Fruit fly (Drosophila melanogaster): ENCODE results near the gene CG6878.

The CG6878 gene

DNA sequence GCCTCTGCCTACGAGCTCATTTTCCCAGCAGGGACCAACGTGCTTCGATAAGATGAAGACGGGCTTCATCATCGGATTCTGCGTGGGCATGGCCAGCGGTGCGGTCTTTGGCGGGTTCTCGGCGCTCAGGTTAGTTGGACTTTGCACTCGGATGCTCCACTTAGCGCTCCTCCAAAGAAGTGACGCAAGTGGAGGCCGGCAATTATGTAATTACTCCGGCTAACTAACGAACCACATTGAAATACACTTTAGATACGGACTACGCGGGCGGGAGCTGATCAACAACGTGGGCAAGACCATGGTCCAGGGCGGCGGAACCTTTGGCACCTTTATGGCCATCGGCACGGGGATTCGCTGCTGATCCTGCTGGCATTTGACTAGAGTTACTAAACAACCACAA, 388 bp downstream of the CG6878 start:
- TF ChIP-seq Clk (GFP tag; optimal IDR thresholded peaks at IDR 0.05) (no peak), pad (GFP tag; optimal IDR thresholded peaks at IDR 0.05) (no peak), Hr96 (GFP tag; optimal IDR thresholded peaks at IDR 0.05) (no peak), tj (GFP tag; optimal IDR thresholded peaks at IDR 0.05) (no peak), CG12768 (GFP tag; optimal IDR thresholded peaks at IDR 0.05) (no peak), CG33017 (tag; optimal IDR thresholded peaks at IDR 0.05) (no peak), CG7045 (GFP tag; optimal IDR thresholded peaks at IDR 0.05) (no peak), CG14711 (tag; optimal IDR thresholded peaks at IDR 0.05) (no peak), kay (GFP tag; ENCODE audit: borderline replicate concordance) (no peak), cnc (optimal IDR thresholded peaks at IDR 0.05) (no peak), CG5204 (GFP tag; optimal IDR thresholded peaks at IDR 0.05) (no peak), toe (GFP tag; optimal IDR thresholded peaks at IDR 0.05) (no peak)

DNA sequence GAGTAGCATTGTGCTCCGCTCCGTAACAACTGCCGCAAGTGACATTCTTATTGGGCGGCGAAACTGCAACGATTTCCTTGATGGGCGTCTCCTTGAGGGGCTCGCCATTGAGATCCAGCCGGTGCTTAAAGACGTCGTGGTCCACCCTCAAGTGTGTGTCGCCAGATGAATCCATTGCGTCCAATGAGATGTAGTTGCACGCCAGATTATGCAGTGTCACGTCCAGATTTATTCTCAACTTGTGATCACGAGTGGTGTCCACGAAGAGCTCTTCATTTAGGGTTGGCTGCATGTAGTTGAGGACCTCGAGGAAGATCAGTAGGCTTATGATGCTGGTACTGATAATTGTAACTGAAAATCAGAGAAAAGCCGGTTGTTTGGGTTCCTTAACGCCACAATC, 1.4 kb downstream of the CG6878 start:
- no peak for TF ChIP-seq CG33017 (tag; optimal IDR thresholded peaks at IDR 0.05)
- no peak for TF ChIP-seq pad (GFP tag; optimal IDR thresholded peaks at IDR 0.05)
- no peak for TF ChIP-seq Clk (GFP tag; optimal IDR thresholded peaks at IDR 0.05)
- TF ChIP-seq cnc (optimal IDR thresholded peaks at IDR 0.05): peak; percentile 60 to 79

DNA sequence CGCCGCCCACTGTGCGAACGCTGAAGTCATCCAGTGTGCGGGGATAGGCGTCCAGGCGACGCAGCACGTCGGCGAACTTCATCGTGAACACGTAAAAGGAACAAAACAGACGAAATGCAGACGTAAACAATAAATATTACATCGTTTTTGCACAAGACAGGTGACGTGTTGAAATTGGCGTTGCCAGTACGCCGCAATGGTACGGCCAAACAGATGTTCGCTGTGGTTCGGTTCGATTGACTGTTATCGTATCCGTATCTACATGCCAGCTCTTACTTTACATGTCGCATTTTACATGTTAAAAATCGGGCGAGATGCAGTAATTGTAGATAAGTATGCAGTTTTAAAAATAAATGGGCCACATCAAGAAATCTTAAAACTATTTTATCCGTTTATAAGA, 1.8 kb downstream of the CG6878 start, which contains the start of gene CG7011:
Gene CG7011, minus strand, starts transcription at position 215 of the 400 bp plus-strand sequence.
- TF ChIP-seq Hr96 (GFP tag; optimal IDR thresholded peaks at IDR 0.05): no peak
- TF ChIP-seq Mnt (GFP tag; optimal IDR thresholded peaks at IDR 0.05): no peak
- TF ChIP-seq tj (GFP tag; optimal IDR thresholded peaks at IDR 0.05): peak; percentile 74
- peak in 1 of 2 experiments; percentile 21 for TF ChIP-seq cnc (optimal IDR thresholded peaks at IDR 0.05)

DNA sequence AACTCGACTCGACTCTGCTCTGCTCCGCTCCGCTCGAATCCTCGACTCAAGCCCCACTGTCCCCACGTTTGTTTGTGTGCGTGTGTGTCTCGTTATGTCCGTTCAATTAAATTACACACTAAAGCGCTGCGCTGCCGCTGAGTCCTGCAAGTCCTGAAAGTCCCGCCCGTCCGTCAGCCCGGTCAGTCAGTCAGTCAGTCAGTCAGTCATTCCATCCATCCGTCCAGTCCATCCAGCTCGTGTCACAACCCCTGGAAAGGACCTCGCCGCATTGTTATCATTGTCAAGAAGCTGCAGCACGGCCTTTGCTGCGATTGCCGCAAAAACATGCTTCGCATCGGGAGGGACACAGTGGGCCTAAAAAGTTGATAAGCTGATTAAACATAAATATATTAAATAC, 7.4 kb downstream of the CG6878 start:
- TF ChIP-seq CG12768 (GFP tag; optimal IDR thresholded peaks at IDR 0.05) (no peak), CG11617 (GFP tag; optimal IDR thresholded peaks at IDR 0.05) (no peak), CG7045 (GFP tag; optimal IDR thresholded peaks at IDR 0.05) (no peak), Hr96 (GFP tag; optimal IDR thresholded peaks at IDR 0.05) (no peak), CG33017 (tag; optimal IDR thresholded peaks at IDR 0.05) (no peak), kay (GFP tag; ENCODE audit: borderline replicate concordance) (no peak), cnc (optimal IDR thresholded peaks at IDR 0.05) (no peak), ovo (GFP tag; optimal IDR thresholded peaks at IDR 0.05) (no peak), CG1620 (GFP tag; optimal IDR thresholded peaks at IDR 0.05) (no peak), Crg-1 (GFP tag; optimal IDR thresholded peaks at IDR 0.05) (no peak), Clk (GFP tag; optimal IDR thresholded peaks at IDR 0.05) (no peak)

DNA sequence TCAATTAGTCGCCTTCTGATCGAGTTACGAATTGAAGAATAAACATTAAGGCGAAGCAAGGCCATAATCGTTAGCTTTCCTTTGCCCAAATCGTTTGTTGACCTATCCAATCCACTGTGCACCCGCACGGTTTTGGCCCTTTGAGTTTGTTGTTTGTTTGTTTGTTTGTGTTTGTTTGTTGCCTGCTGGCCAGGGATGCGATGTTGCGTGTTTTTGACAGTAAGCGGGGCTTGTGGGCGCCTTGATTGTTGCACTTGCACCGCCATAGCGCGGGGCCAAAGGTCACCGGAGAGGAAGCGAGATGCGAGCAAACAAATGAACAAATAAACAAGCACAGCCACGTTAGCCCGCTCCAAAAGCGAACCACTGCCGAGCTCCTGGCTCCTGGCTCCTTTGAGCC, 8.2 kb downstream of the CG6878 start:
- TF ChIP-seq CG5204 (GFP tag; optimal IDR thresholded peaks at IDR 0.05): no peak
- no peak for TF ChIP-seq Mnt (GFP tag; optimal IDR thresholded peaks at IDR 0.05)
- no peak for TF ChIP-seq bab1 (GFP tag; optimal IDR thresholded peaks at IDR 0.05)
- no peak for TF ChIP-seq Hr96 (GFP tag; optimal IDR thresholded peaks at IDR 0.05)
- TF ChIP-seq pad (GFP tag; optimal IDR thresholded peaks at IDR 0.05): no peak
- no peak for TF ChIP-seq ovo (GFP tag; optimal IDR thresholded peaks at IDR 0.05)
- no peak for TF ChIP-seq CG7045 (GFP tag; optimal IDR thresholded peaks at IDR 0.05)
- TF ChIP-seq CG12768 (GFP tag; optimal IDR thresholded peaks at IDR 0.05): no peak
- no peak for TF ChIP-seq CG33017 (tag; optimal IDR thresholded peaks at IDR 0.05)
- no peak for TF ChIP-seq cnc (optimal IDR thresholded peaks at IDR 0.05)
- TF ChIP-seq kay (GFP tag; ENCODE audit: borderline replicate concordance): no peak
- TF ChIP-seq CG7101 (tag; optimal IDR thresholded peaks at IDR 0.05): no peak
- TF ChIP-seq tj (GFP tag; optimal IDR thresholded peaks at IDR 0.05): no peak
- no peak for TF ChIP-seq Crg-1 (GFP tag; optimal IDR thresholded peaks at IDR 0.05)
- no peak for TF ChIP-seq toe (GFP tag; optimal IDR thresholded peaks at IDR 0.05)
- no peak for TF ChIP-seq CG11617 (GFP tag; optimal IDR thresholded peaks at IDR 0.05)
- TF ChIP-seq cic (GFP tag; optimal IDR thresholded peaks at IDR 0.05): no peak
- no peak for TF ChIP-seq CG1620 (GFP tag; optimal IDR thresholded peaks at IDR 0.05)
- no peak for TF ChIP-seq Clk (GFP tag; optimal IDR thresholded peaks at IDR 0.05)
- no peak for TF ChIP-seq CG14711 (tag; optimal IDR thresholded peaks at IDR 0.05)

DNA sequence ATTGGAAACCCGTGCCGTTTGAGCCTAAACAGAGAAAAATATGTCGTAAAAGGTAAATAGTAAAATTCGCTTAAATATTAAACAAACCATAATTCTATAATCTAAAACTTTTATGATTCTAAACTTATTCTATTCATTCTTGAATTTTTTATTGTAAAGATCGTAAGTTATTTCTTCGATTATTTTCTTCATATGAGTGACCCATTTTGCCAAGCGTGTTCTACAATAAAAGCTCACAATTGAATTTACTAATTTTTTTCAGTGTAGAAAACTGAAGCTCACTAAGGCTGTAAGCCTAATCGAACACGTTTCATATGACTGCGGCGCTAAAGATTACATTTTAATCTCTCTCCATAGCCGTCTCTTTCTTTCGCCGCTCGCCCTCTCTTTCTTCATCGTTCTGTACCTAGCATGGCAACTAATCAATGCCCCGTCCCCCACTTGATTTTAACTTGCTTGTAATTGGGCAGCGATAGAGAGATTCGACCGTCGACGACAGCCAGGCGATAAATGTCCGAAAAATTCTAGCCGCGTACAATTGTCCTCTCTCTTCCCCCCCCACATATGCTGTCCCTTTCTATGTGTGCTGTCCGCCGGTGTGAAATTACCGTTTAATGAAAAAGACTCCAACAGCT, 10.3 kb downstream of the CG6878 start:
- TF ChIP-seq CG12768 (GFP tag; optimal IDR thresholded peaks at IDR 0.05) (no peak), cnc (optimal IDR thresholded peaks at IDR 0.05) (no peak), ovo (GFP tag; optimal IDR thresholded peaks at IDR 0.05) (no peak), CG7101 (tag; optimal IDR thresholded peaks at IDR 0.05) (no peak), pad (GFP tag; optimal IDR thresholded peaks at IDR 0.05) (no peak), CG5204 (GFP tag; optimal IDR thresholded peaks at IDR 0.05) (no peak), CG7045 (GFP tag; optimal IDR thresholded peaks at IDR 0.05) (no peak), CG1620 (GFP tag; optimal IDR thresholded peaks at IDR 0.05) (no peak), cic (GFP tag; optimal IDR thresholded peaks at IDR 0.05) (no peak), Crg-1 (GFP tag; optimal IDR thresholded peaks at IDR 0.05) (no peak), toe (GFP tag; optimal IDR thresholded peaks at IDR 0.05) (no peak), CG14711 (tag; optimal IDR thresholded peaks at IDR 0.05) (no peak), CG33017 (tag; optimal IDR thresholded peaks at IDR 0.05) (no peak), CG11617 (GFP tag; optimal IDR thresholded peaks at IDR 0.05) (no peak), Clk (GFP tag; optimal IDR thresholded peaks at IDR 0.05) (no peak), bab1 (GFP tag; optimal IDR thresholded peaks at IDR 0.05) (no peak)
